Fruit fly (Drosophila melanogaster) whole organism, embryonic: ENCODE data around the gene CG17233.

Experiments
- Antp ChIP-seq: fragments of 200-800 bp; sonication (Bioruptor generic); optimal IDR thresholded peaks from 3 replicates; lab custom pipeline; 2016; ENCODE audit warnings: missing biosample characterization, missing genetic modification characterization
- Asciz ChIP-seq: fragments of 200-800 bp; sonication (Bioruptor generic); optimal IDR thresholded peaks from 2 replicates; lab custom pipeline; 2017; ENCODE audit warnings: missing biosample characterization, mild to moderate bottlenecking, missing genetic modification characterization, missing genetic modification reagents
- B-H2 ChIP-seq: fragments of 200-800 bp; sonication (Bioruptor generic); optimal IDR thresholded peaks from 2 replicates; lab custom pipeline; 2018; ENCODE audit warnings: missing biosample characterization, mild to moderate bottlenecking, missing genetic modification characterization
- CG10321 ChIP-seq: fragments of 200-800 bp; sonication (Bioruptor generic); IDR thresholded peaks from 2 replicates; pipeline ENCODE4 v1.3.6; 2022; ENCODE audit warnings: missing biosample characterization, missing genetic modification characterization
- CG11695 ChIP-seq: fragments of 200-800 bp; sonication (Bioruptor generic); IDR thresholded peaks from 3 replicates; pipeline ENCODE4 v1.3.6; 2022; ENCODE audit warnings: missing biosample characterization, missing genetic modification characterization
- CG12942 ChIP-seq: fragments of 200-800 bp; sonication (Bioruptor generic); optimal IDR thresholded peaks from 3 replicates; lab custom pipeline; 2016; ENCODE audit warnings: missing biosample characterization, missing genetic modification characterization
- CG13624 ChIP-seq: fragments of 200-800 bp; sonication (Bioruptor generic); optimal IDR thresholded peaks from 2 replicates; lab custom pipeline; 2016; ENCODE audit warnings: missing biosample characterization, missing genetic modification characterization
- CG13775 ChIP-seq: fragments of 200-800 bp; sonication (Bioruptor generic); optimal IDR thresholded peaks from 3 replicates; lab custom pipeline; 2017; ENCODE audit warnings: missing biosample characterization, mild to moderate bottlenecking, missing genetic modification characterization
- CG13894 ChIP-seq: fragments of 200-800 bp; sonication (Bioruptor generic); optimal IDR thresholded peaks from 3 replicates; lab custom pipeline; 2018; ENCODE audit warnings: missing biosample characterization, mild to moderate bottlenecking, missing genetic modification characterization, moderate library complexity
- CG15011 ChIP-seq: fragments of 200-800 bp; sonication (Bioruptor generic); optimal IDR thresholded peaks from 3 replicates; lab custom pipeline; 2018; ENCODE audit warnings: missing biosample characterization, mild to moderate bottlenecking, missing genetic modification characterization
- CG15269 ChIP-seq: fragments of 200-800 bp; sonication (Bioruptor generic); optimal IDR thresholded peaks from 2 replicates; lab custom pipeline; 2018; ENCODE audit warnings: missing biosample characterization, mild to moderate bottlenecking, missing genetic modification characterization, moderate library complexity
- CG1529 ChIP-seq: fragments of 200-800 bp; sonication (Bioruptor generic); optimal IDR thresholded peaks from 3 replicates; lab custom pipeline; 2018; ENCODE audit warnings: missing biosample characterization, missing genetic modification characterization
- CG16863 ChIP-seq: fragments of 200-800 bp; sonication (Bioruptor generic); optimal IDR thresholded peaks from 3 replicates; lab custom pipeline; 2016; ENCODE audit warnings: missing biosample characterization, missing genetic modification characterization
- CG2889 ChIP-seq: fragments of 200-800 bp; sonication (Bioruptor generic); IDR thresholded peaks from 3 replicates; pipeline ENCODE4 v1.3.6; 2022; ENCODE audit warnings: missing biosample characterization, missing genetic modification characterization
- CG43689 ChIP-seq: fragments of 200-800 bp; sonication (Bioruptor generic); IDR thresholded peaks from 2 replicates; pipeline ENCODE4 v1.3.6; 2022; ENCODE audit warnings: missing biosample characterization, missing genetic modification characterization
- CG4404 ChIP-seq: fragments of 200-800 bp; sonication (Bioruptor generic); IDR thresholded peaks from 2 replicates; pipeline ENCODE4 v1.3.6; 2022; ENCODE audit warnings: missing biosample characterization, missing genetic modification characterization
- CG4424 ChIP-seq: fragments of 200-800 bp; sonication (Bioruptor generic); optimal IDR thresholded peaks from 3 replicates; lab custom pipeline; 2016; ENCODE audit warnings: missing biosample characterization, missing genetic modification characterization
- CG7556 ChIP-seq: fragments of 200-800 bp; sonication (Bioruptor generic); optimal IDR thresholded peaks from 2 replicates; lab custom pipeline; 2017; ENCODE audit warnings: missing biosample characterization, mild to moderate bottlenecking, missing genetic modification characterization
- CG8388 ChIP-seq: fragments of 200-800 bp; sonication (Bioruptor generic); optimal IDR thresholded peaks from 2 replicates; lab custom pipeline; 2019; ENCODE audit warnings: missing biosample characterization, mild to moderate bottlenecking, missing genetic modification characterization, moderate library complexity
- CG9609 ChIP-seq: fragments of 200-800 bp; sonication (Bioruptor generic); optimal IDR thresholded peaks from 3 replicates; lab custom pipeline; 2016; ENCODE audit warnings: missing biosample characterization, missing genetic modification characterization
- CG9727 ChIP-seq: fragments of 200-800 bp; sonication (Bioruptor generic); optimal IDR thresholded peaks from 3 replicates; lab custom pipeline; 2017; ENCODE audit warnings: missing biosample characterization, mild to moderate bottlenecking, missing genetic modification characterization
- CG9932 ChIP-seq: fragments of 200-800 bp; sonication (Bioruptor generic); IDR thresholded peaks from 2 replicates; pipeline ENCODE4 v1.3.6; 2022; ENCODE audit warnings: missing biosample characterization, missing genetic modification characterization
- E2f2 ChIP-seq: fragments of 200-800 bp; sonication (Bioruptor generic); IDR thresholded peaks from 2 replicates; pipeline ENCODE4 v1.3.6; 2022; ENCODE audit warnings: missing biosample characterization, missing genetic modification characterization
- Eip74EF ChIP-seq, 2 experiments: fragments of 200-800 bp in 1 of 2; fragments of >200 bp in 1 of 2; sonication (Bioruptor generic) in 1 of 2; optimal IDR thresholded peaks; 2 replicates each; lab custom pipeline; 2017 to 2019; ENCODE audit warnings: missing biosample characterization in 2 of 2, missing genetic modification characterization in 2 of 2, mild to moderate bottlenecking in 1 of 2, moderate library complexity in 1 of 2
- Fer2 ChIP-seq: fragments of 200-800 bp; sonication (Bioruptor generic); optimal IDR thresholded peaks from 2 replicates; lab custom pipeline; 2018; ENCODE audit warnings: missing biosample characterization, mild to moderate bottlenecking, missing genetic modification characterization, moderate library complexity
- Fer3 ChIP-seq: fragments of 200-800 bp; sonication (Bioruptor generic); optimal IDR thresholded peaks from 2 replicates; lab custom pipeline; 2018; ENCODE audit warnings: missing biosample characterization, mild to moderate bottlenecking, missing genetic modification characterization, moderate library complexity
- HLH4C ChIP-seq: fragments of 200-800 bp; sonication (Bioruptor generic); IDR thresholded peaks from 3 replicates; pipeline ENCODE4 v1.3.6; 2022; ENCODE audit warnings: missing biosample characterization, missing genetic modification characterization; ENCODE audit not compliant: partially characterized antibody
- NC2α ChIP-seq: fragments of 200-800 bp; sonication (Bioruptor generic); optimal IDR thresholded peaks from 2 replicates; lab custom pipeline; 2016; ENCODE audit warnings: missing biosample characterization, missing genetic modification characterization
- bcd ChIP-seq: fragments of 200-800 bp; sonication (Bioruptor generic); optimal IDR thresholded peaks from 2 replicates; lab custom pipeline; 2017; ENCODE audit warnings: missing biosample characterization, mild to moderate bottlenecking, missing genetic modification characterization
- chn ChIP-seq: fragments of 200-800 bp; sonication (Bioruptor generic); optimal IDR thresholded peaks from 2 replicates; lab custom pipeline; 2016; ENCODE audit warnings: missing biosample characterization, missing genetic modification characterization
- crp ChIP-seq, 2 experiments: fragments of 200-800 bp; sonication (Bioruptor generic); optimal IDR thresholded peaks; 2 replicates in 1 of 2; 3 replicates in 1 of 2; lab custom pipeline; 2017; ENCODE audit warnings: missing biosample characterization in 2 of 2, missing genetic modification characterization in 2 of 2, mild to moderate bottlenecking in 1 of 2, moderate library complexity in 1 of 2
- esg ChIP-seq: fragments of 200-800 bp; sonication (Bioruptor generic); conservative IDR thresholded peaks from 2 replicates; pipeline ENCODE4 v1.3.6; 2022; ENCODE audit warnings: missing biosample characterization, missing genetic modification characterization
- gcm2 ChIP-seq: fragments of 200-800 bp; sonication (Bioruptor generic); optimal IDR thresholded peaks from 2 replicates; lab custom pipeline; 2016; ENCODE audit warnings: missing biosample characterization, missing genetic modification characterization
- lab ChIP-seq: fragments of 200-800 bp; sonication (Bioruptor generic); optimal IDR thresholded peaks from 3 replicates; lab custom pipeline; 2017; ENCODE audit warnings: missing biosample characterization, missing genetic modification characterization, mild to moderate bottlenecking, moderate library complexity, missing genetic modification reagents
- lilli ChIP-seq: fragments of 200-800 bp; sonication (Bioruptor generic); optimal IDR thresholded peaks from 3 replicates; lab custom pipeline; 2016; ENCODE audit warnings: missing biosample characterization, missing genetic modification characterization
- mam ChIP-seq: fragments of 200-800 bp; sonication (Bioruptor generic); optimal IDR thresholded peaks from 3 replicates; lab custom pipeline; 2016; ENCODE audit warnings: missing biosample characterization, missing genetic modification characterization
- nmo ChIP-seq: fragments of 200-800 bp; sonication (Bioruptor generic); optimal IDR thresholded peaks from 2 replicates; lab custom pipeline; 2018; ENCODE audit warnings: missing biosample characterization, mild to moderate bottlenecking, missing genetic modification characterization, moderate library complexity
- pho ChIP-seq: fragments of 200-800 bp; sonication (Bioruptor generic); optimal IDR thresholded peaks from 2 replicates; lab custom pipeline; 2016; ENCODE audit warnings: missing biosample characterization, missing genetic modification characterization
- pum ChIP-seq: fragments of 200-800 bp; sonication (Bioruptor generic); optimal IDR thresholded peaks from 2 replicates; lab custom pipeline; 2016; ENCODE audit warnings: missing biosample characterization, missing genetic modification characterization
- sens ChIP-seq: fragments of 200-800 bp; sonication (Bioruptor generic); peaks from one replicate; lab custom pipeline; 2016; ENCODE audit warnings: missing biosample characterization, missing genetic modification characterization
- slp2 ChIP-seq: fragments of 200-800 bp; sonication (Bioruptor generic); optimal IDR thresholded peaks from 2 replicates; lab custom pipeline; 2016; ENCODE audit warnings: missing biosample characterization, missing genetic modification characterization
- tio ChIP-seq: fragments of 200-800 bp; sonication (Bioruptor generic); optimal IDR thresholded peaks from 2 replicates; lab custom pipeline; 2017; ENCODE audit warnings: missing biosample characterization, missing genetic modification characterization, inconsistent platforms
- usp ChIP-seq: fragments of >200 bp; optimal IDR thresholded peaks from 2 replicates; lab custom pipeline; 2017; ENCODE audit warnings: missing biosample characterization, missing genetic modification characterization

Gene CG17233

dm6 chr3L:20185206-20185868 lies 56.4 kb downstream of the CG17233 start (continued):
- TF ChIP-seq lab (GFP tag; lab: Kevin White, UChicago) (peak; percentile 69), lilli (GFP tag; lab: Kevin White, UChicago) (peak; percentile 79), bcd (GFP tag; lab: Kevin White, UChicago) (peak; percentile 64), tio (peak; percentile 80), B-H2 (GFP tag; lab: Kevin White, UChicago) (peak; percentile 18), pum (GFP tag; lab: Kevin White, UChicago) (no peak), usp (GFP tag; lab: Kevin White, UChicago) (no peak), CG13775 (GFP tag; lab: Kevin White, UChicago) (peak; percentile 75), Fer3 (tag; lab: Kevin White, UChicago) (peak; percentile 42), gcm2 (GFP tag; lab: Kevin White, UChicago) (peak; percentile 29), CG1529 (no peak), CG43689 (GFP tag; lab: Robert Waterston, UW) (0 out of 2 replicates have a peak, but pooled peaks have one; percentile 3), chn (GFP tag; lab: Kevin White, UChicago) (peak; percentile 23), crp (GFP tag; optimal IDR thresholded peaks at IDR 0.05; lab: Kevin White, UChicago) (peak in 1 of 2 experiments; percentile 12), CG13894 (tag; lab: Kevin White, UChicago) (peak; percentile 56), CG9727 (GFP tag; lab: Kevin White, UChicago) (peak; percentile 70), CG4404 (GFP tag; lab: Robert Waterston, UW) (no peak), sens (GFP tag; lab: Kevin White, UChicago) (peak; percentile 79), NC2α (GFP tag; lab: Kevin White, UChicago) (no peak), HLH4C (GFP tag; lab: Robert Waterston, UW) (peak; percentile 21; the same call in 1 of the 3 replicates), CG16863 (GFP tag; lab: Kevin White, UChicago) (peak; percentile 42), Fer2 (tag; lab: Kevin White, UChicago) (peak; percentile 4), Asciz (GFP tag; lab: Kevin White, UChicago) (no peak), CG12942 (GFP tag; lab: Kevin White, UChicago) (peak; percentile 23), CG15269 (tag; lab: Kevin White, UChicago) (peak; percentile 62), CG7556 (GFP tag; lab: Kevin White, UChicago) (peak; percentile 83), slp2 (GFP tag; lab: Kevin White, UChicago) (no peak), CG9609 (GFP tag; lab: Kevin White, UChicago) (peak; percentile 50), CG11695 (GFP tag; lab: Robert Waterston, UW) (0 out of 3 replicates have a peak, but pooled peaks have one; percentile 34), nmo (GFP tag; lab: Kevin White, UChicago) (peak; percentile 71), CG15011 (GFP tag; lab: Kevin White, UChicago) (peak; percentile 22), CG2889 (GFP tag; lab: Robert Waterston, UW) (peak; percentile 62; the same call in 1 of the 3 replicates), CG4424 (GFP tag; lab: Kevin White, UChicago) (peak; percentile 23), pho (GFP tag; lab: Kevin White, UChicago) (peak; percentile 60), CG10321 (GFP tag; lab: Robert Waterston, UW) (no peak), E2f2 (GFP tag; lab: Robert Waterston, UW) (peak; percentile 44), Antp (GFP tag; lab: Kevin White, UChicago) (peak; percentile 5), Eip74EF (GFP tag; optimal IDR thresholded peaks at IDR 0.05; lab: Kevin White, UChicago) (peak in 1 of 2 experiments; percentile 37), esg (peak; percentile 29; the same call in 1 of the 2 replicates), CG13624 (GFP tag; lab: Kevin White, UChicago) (peak; percentile 55), mam (GFP tag; lab: Kevin White, UChicago) (no peak), CG8388 (GFP tag; lab: Kevin White, UChicago) (peak; percentile 12), CG9932 (GFP tag; lab: Robert Waterston, UW) (peak; percentile 61)
